Worm (Caenorhabditis elegans): Measurements from ENCODE around the gene F52D10.2.

- TF ChIP-seq F49E8.2 (tag; optimal IDR thresholded peaks at IDR 0.05; ENCODE audit: insufficient read depth) (no peak), madf-6 (GFP tag; IDR thresholded peaks at IDR 0.05) (no peak), rpc-1 (optimal IDR thresholded peaks at IDR 0.05) (no peak), rpc-1 (tag; optimal IDR thresholded peaks at IDR 0.05) (no peak), ceh-40 (GFP tag; IDR thresholded peaks at IDR 0.05) (no peak), ama-1 (optimal IDR thresholded peaks at IDR 0.05) (no peak), ama-1 (GFP tag; optimal IDR thresholded peaks at IDR 0.05) (no peak), nhr-90 (tag; optimal IDR thresholded peaks at IDR 0.05) (no peak), aptf-3 (GFP tag; IDR thresholded peaks at IDR 0.05) (no peak), zfh-2 (GFP tag; conservative IDR thresholded peaks at IDR 0.05) (no peak), F57C9.4 (tag; optimal IDR thresholded peaks at IDR 0.05) (no peak), attf-6 (GFP tag; IDR thresholded peaks at IDR 0.05) (no peak), sdz-38 (tag; optimal IDR thresholded peaks at IDR 0.05) (no peak), ceh-79 (tag; optimal IDR thresholded peaks at IDR 0.05) (no peak), him-1 (tag; optimal IDR thresholded peaks at IDR 0.05) (no peak)
These were observed 49.8 kb downstream of the F52D10.2 start for ce11 chrX:11541690-11542089.
